Worm (Caenorhabditis elegans) whole organism, L4 larva: Measurements from ENCODE around the gene gpch-1.

Experiments used
- F26F4.8 ChIP-seq: fragments of 200-800 bp; sonication (Bioruptor generic); conservative IDR thresholded peaks from 2 replicates; pipeline ENCODE4 v1.3.6; 2022; ENCODE audit warnings: missing genetic modification characterization, missing compliant biosample characterization
- F49E8.2 ChIP-seq: sonication (generic microtip); optimal IDR thresholded peaks from 2 replicates; lab custom pipeline; 2016; ENCODE audit warnings: missing compliant biosample characterization, mild to moderate bottlenecking, missing genetic modification characterization, borderline replicate concordance
- T20F7.1 ChIP-seq: fragments of 200-800 bp; sonication (Bioruptor generic); optimal IDR thresholded peaks from 2 replicates; lab custom pipeline; 2018; ENCODE audit warnings: mild to moderate bottlenecking, missing genetic modification characterization, missing compliant biosample characterization
- Y105C5A.15 ChIP-seq: fragments of 200-800 bp; sonication (Bioruptor generic); IDR thresholded peaks from 2 replicates; pipeline ENCODE4 v1.3.6; 2022; ENCODE audit warnings: missing genetic modification characterization, missing compliant biosample characterization
- Y48G9A.11 ChIP-seq: fragments of 200-800 bp; sonication (Bioruptor generic); IDR thresholded peaks from 2 replicates; pipeline ENCODE4 v1.3.6; 2022; ENCODE audit warnings: missing genetic modification reagents, missing genetic modification characterization, missing compliant biosample characterization
- ZK337.2 ChIP-seq: fragments of 200-800 bp; sonication (Bioruptor generic); IDR thresholded peaks from 2 replicates; pipeline ENCODE4 v1.3.6; 2022; ENCODE audit warnings: missing genetic modification reagents, missing genetic modification characterization, missing compliant biosample characterization
- ZK546.5 ChIP-seq, 2 experiments: sonication (generic microtip); optimal IDR thresholded peaks; 2 replicates each; lab custom pipeline; 2017; ENCODE audit warnings: missing biosample characterization in 2 of 2, missing genetic modification characterization in 2 of 2
- attf-4 ChIP-seq: sonication (generic microtip); optimal IDR thresholded peaks from 3 replicates; lab custom pipeline; 2017; ENCODE audit warnings: missing biosample characterization, missing genetic modification characterization
- ctbp-1 ChIP-seq: fragments of 200-800 bp; sonication (Bioruptor generic); IDR thresholded peaks from 2 replicates; pipeline ENCODE4 v1.3.6; 2022; ENCODE audit warnings: missing genetic modification reagents, missing genetic modification characterization, missing compliant biosample characterization
- dpl-1 ChIP-seq: fragments of 150-350 bp; optimal IDR thresholded peaks from 2 replicates; lab custom pipeline; 2014; ENCODE audit warnings: missing biosample characterization, missing genetic modification reagents, missing genetic modification characterization
- duxl-1 ChIP-seq: sonication (generic microtip); optimal IDR thresholded peaks from 2 replicates; lab custom pipeline; 2016; ENCODE audit warnings: mild to moderate bottlenecking, missing genetic modification characterization, moderate library complexity, missing compliant biosample characterization; ENCODE audit not compliant: poor library complexity
- egl-27 ChIP-seq: sonication (generic microtip); optimal IDR thresholded peaks from 3 replicates; lab custom pipeline; 2017; ENCODE audit warnings: missing biosample characterization, missing genetic modification reagents, missing genetic modification characterization
- egl-43 ChIP-seq: fragments of 200-800 bp; sonication (Bioruptor generic); IDR thresholded peaks from 2 replicates; pipeline ENCODE4 v1.3.6; 2022; ENCODE audit warnings: missing genetic modification reagents, missing genetic modification characterization, missing compliant biosample characterization
- fos-1 ChIP-seq: fragments of 150-350 bp; optimal IDR thresholded peaks from 2 replicates; lab custom pipeline; 2014; ENCODE audit warnings: missing biosample characterization, missing genetic modification characterization
- gei-8 ChIP-seq: fragments of 200-800 bp; sonication (Bioruptor generic); optimal IDR thresholded peaks from 2 replicates; lab custom pipeline; 2018; ENCODE audit warnings: mild to moderate bottlenecking, missing genetic modification characterization, missing compliant biosample characterization
- hif-1 ChIP-seq, 2 experiments: sonication (generic microtip); optimal IDR thresholded peaks; 2 replicates each; lab custom pipeline; 2016 to 2017; ENCODE audit warnings: missing compliant biosample characterization in 2 of 2, missing genetic modification characterization in 2 of 2, missing genetic modification reagents in 2 of 2, missing genotype in 2 of 2, mild to moderate bottlenecking in 1 of 2
- lin-13 ChIP-seq: fragments of 150-350 bp; optimal IDR thresholded peaks from 2 replicates; lab custom pipeline; 2014; ENCODE audit warnings: missing biosample characterization, missing genetic modification reagents, missing genetic modification characterization
- lin-15B ChIP-seq: fragments of 150-350 bp; sonication (generic microtip); optimal IDR thresholded peaks from 3 replicates; lab custom pipeline; 2014; ENCODE audit warnings: missing biosample characterization, missing genetic modification characterization
- lin-38 ChIP-seq: fragments of 200-800 bp; sonication (Bioruptor generic); IDR thresholded peaks from 2 replicates; pipeline ENCODE4 v1.3.6; 2022; ENCODE audit warnings: missing genetic modification reagents, missing genetic modification characterization, missing compliant biosample characterization
- lir-3 ChIP-seq: sonication (generic microtip); optimal IDR thresholded peaks from 2 replicates; lab custom pipeline; 2016; ENCODE audit warnings: mild to moderate bottlenecking, missing genetic modification characterization, missing compliant biosample characterization
- mdl-1 ChIP-seq, 2 experiments: fragments of 150-350 bp in 1 of 2; sonication (generic microtip) in 1 of 2; optimal IDR thresholded peaks; 2 replicates each; lab custom pipeline; 2014 to 2017; ENCODE audit warnings: missing biosample characterization in 2 of 2, missing genetic modification characterization in 2 of 2
- mep-1 ChIP-seq: fragments of 150-350 bp; sonication (generic microtip); optimal IDR thresholded peaks from 3 replicates; lab custom pipeline; 2014; ENCODE audit warnings: missing biosample characterization, missing genetic modification characterization
- nhr-10 ChIP-seq: fragments of 150-350 bp; optimal IDR thresholded peaks from 2 replicates; lab custom pipeline; 2014; ENCODE audit warnings: missing biosample characterization, missing genetic modification characterization
- nhr-111 ChIP-seq: fragments of 200-800 bp; sonication (Bioruptor generic); optimal IDR thresholded peaks from 2 replicates; lab custom pipeline; 2018; ENCODE audit warnings: mild to moderate bottlenecking, missing genetic modification characterization, missing compliant biosample characterization
- nhr-25 ChIP-seq: sonication (generic microtip); optimal IDR thresholded peaks from 2 replicates; lab custom pipeline; 2017; ENCODE audit warnings: missing genetic modification characterization, mild to moderate bottlenecking, missing compliant biosample characterization, antibody characterized with exemption, moderate library complexity, borderline replicate concordance; ENCODE audit not compliant: insufficient read depth
- nhr-77 ChIP-seq: fragments of 150-350 bp; optimal IDR thresholded peaks from 2 replicates; lab custom pipeline; 2014; ENCODE audit warnings: missing biosample characterization, missing genetic modification characterization
- pqm-1 ChIP-seq: sonication (generic microtip); optimal IDR thresholded peaks from 2 replicates; lab custom pipeline; 2017; ENCODE audit warnings: missing biosample characterization, missing genetic modification characterization
- rbr-2 ChIP-seq: sonication (generic microtip); optimal IDR thresholded peaks from 2 replicates; lab custom pipeline; 2016; ENCODE audit warnings: missing genotype, missing genetic modification characterization, missing compliant biosample characterization
- sdz-12 ChIP-seq: fragments of 200-800 bp; sonication (Bioruptor generic); optimal IDR thresholded peaks from 2 replicates; lab custom pipeline; 2018; ENCODE audit warnings: mild to moderate bottlenecking, missing genetic modification characterization, missing compliant biosample characterization
- unc-62 ChIP-seq, 3 experiments: fragments of 150-350 bp in 1 of 3; sonication (generic microtip); optimal IDR thresholded peaks in 2 of 3; peaks in 1 of 3; 1 replicate in 1 of 3; 2 replicates in 2 of 3; lab custom pipeline; 2014 to 2017; ENCODE audit warnings: missing biosample characterization in 3 of 3, missing genetic modification characterization in 3 of 3, missing genetic modification reagents in 3 of 3, missing genotype in 1 of 3
- zfp-3 ChIP-seq: fragments of 200-800 bp; sonication (Bioruptor generic); conservative IDR thresholded peaks from 2 replicates; pipeline ENCODE4 v1.3.6; 2022; ENCODE audit warnings: missing genetic modification reagents, missing genetic modification characterization, missing compliant biosample characterization
- ztf-11 ChIP-seq: fragments of 150-350 bp; optimal IDR thresholded peaks from 2 replicates; lab custom pipeline; 2014; ENCODE audit warnings: missing biosample characterization, missing genetic modification characterization

gpch-1 gene

ce11 chrIII:4404339-4404836 is 4.0 kb upstream of the gpch-1 start, which contains the start of the genes R07E5.17 and snfc-5:
R07E5.17 (minus strand) TSS chrIII:4404436.
snfc-5 (plus strand) TSS chrIII:4404786.
- TF ChIP-seq pqm-1 (tag; lab: Kevin White, UChicago) (peak; percentile 25), ZK337.2 (no peak), sdz-12 (GFP tag; lab: Kevin White, UChicago) (no peak), ctbp-1 (GFP tag; lab: Robert Waterston, UW) (no peak), lin-38 (peak; percentile 82), dpl-1 (GFP tag; lab: Kevin White, UChicago) (peak; percentile 47), mdl-1 (tag; optimal IDR thresholded peaks at IDR 0.05; lab: Kevin White, UChicago) (peak in 1 of 2 experiments; percentile 21), unc-62 (GFP tag; optimal IDR thresholded peaks at IDR 0.05 in 1 of 2; lab: Kevin White, UChicago) (no peak), unc-62 (tag; optimal IDR thresholded peaks at IDR 0.05; lab: Kevin White, UChicago) (no peak), nhr-77 (tag; lab: Kevin White, UChicago) (peak; percentile 46), nhr-10 (no peak)
- TF ChIP-seq, all 104 proteins: peak for 5

- no peak for TF ChIP-seq ZK546.5 (tag; optimal IDR thresholded peaks at IDR 0.05; lab: Kevin White, UChicago)
- no peak for TF ChIP-seq hif-1 (tag; optimal IDR thresholded peaks at IDR 0.05; lab: Kevin White, UChicago)
- TF ChIP-seq T20F7.1, result no peak
- TF ChIP-seq F26F4.8 (GFP tag; lab: Robert Waterston, UW), result no peak
- TF ChIP-seq ztf-11 (tag; lab: Kevin White, UChicago), result no peak
- no peak for TF ChIP-seq gei-8 (GFP tag; lab: Kevin White, UChicago)
- no peak for TF ChIP-seq nhr-25 (tag; lab: Kevin White, UChicago)
- TF ChIP-seq nhr-111 (GFP tag; lab: Kevin White, UChicago), result no peak
- TF ChIP-seq F49E8.2 (tag; lab: Kevin White, UChicago), result no peak
- no peak for TF ChIP-seq lin-15B (tag; lab: Kevin White, UChicago)
- no peak for TF ChIP-seq rbr-2 (tag; lab: Kevin White, UChicago)
- TF ChIP-seq lin-13 (GFP tag; lab: Kevin White, UChicago), result no peak
- no peak for TF ChIP-seq mep-1 (tag; lab: Kevin White, UChicago)
- TF ChIP-seq Y48G9A.11 (GFP tag; lab: Robert Waterston, UW), result no peak
- TF ChIP-seq duxl-1 (tag; lab: Kevin White, UChicago), result no peak
- TF ChIP-seq egl-43 (GFP tag; lab: Robert Waterston, UW), result no peak
- no peak for TF ChIP-seq zfp-3
- no peak for TF ChIP-seq Y105C5A.15 (GFP tag; lab: Robert Waterston, UW)
- no peak for TF ChIP-seq lir-3 (tag; lab: Kevin White, UChicago)
Measured at ce11 chrIII:4405986-4406385, 2.4 kb upstream of the gpch-1 start, which contains the start of gene rnp-4. rnp-4 (plus strand) TSS chrIII:4406286.

- TF ChIP-seq egl-43 (GFP tag; lab: Robert Waterston, UW) (no peak), egl-27 (tag; lab: Kevin White, UChicago) (no peak), unc-62 (GFP tag; optimal IDR thresholded peaks at IDR 0.05 in 1 of 2; lab: Kevin White, UChicago) (peak in 1 of 2 experiments; percentile 49), unc-62 (tag; optimal IDR thresholded peaks at IDR 0.05; lab: Kevin White, UChicago) (no peak), fos-1 (no peak), attf-4 (no peak), lin-38 (0 out of 2 replicates have a peak, but pooled peaks have one; percentile 9)
Measured at ce11 chrIII:4407144-4407543, 1.2 kb upstream of the gpch-1 start, which contains the start of gene prdx-3. prdx-3 (plus strand) TSS chrIII:4407444.
